Fruit fly (Drosophila melanogaster): Measurements from ENCODE around the gene CG7488.
A peak's percentile ranks its signal among the peaks of the same experiment; 100 is the strongest.

The CG7488 gene

DNA sequence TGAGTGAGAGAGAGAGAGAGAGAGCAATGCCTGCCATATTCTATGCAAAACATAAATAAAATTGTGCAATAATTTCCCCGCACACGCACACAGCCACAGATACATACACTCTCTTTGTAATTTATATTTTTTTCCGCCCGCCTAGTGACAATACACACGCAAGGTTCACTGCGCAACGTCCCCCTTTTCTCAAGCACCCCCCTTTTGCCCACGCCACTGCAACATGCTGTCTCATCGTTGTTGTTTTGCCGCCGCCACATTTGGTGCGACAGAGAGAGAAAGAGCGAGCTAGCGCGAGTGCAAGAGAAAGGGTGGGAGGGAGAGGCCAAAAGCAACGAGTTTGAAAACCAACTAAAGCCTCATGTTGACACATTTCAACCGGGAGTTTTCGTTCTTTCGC, 16.9 kb downstream of the CG7488 start (continued):
- TF ChIP-seq CG10267 (tag; optimal IDR thresholded peaks at IDR 0.05) (no peak), Pdp1 (GFP tag; optimal IDR thresholded peaks at IDR 0.05) (peak; percentile 51 to 79), Optix (GFP tag; IDR thresholded peaks at IDR 0.05) (peak; percentile 71; the same call in 2 of the 3 replicates), Mes4 (GFP tag; optimal IDR thresholded peaks at IDR 0.05) (peak; percentile 50), jing (GFP tag; optimal IDR thresholded peaks at IDR 0.05) (no peak), CG2712 (tag; optimal IDR thresholded peaks at IDR 0.05) (peak; percentile 36), BtbVII (GFP tag; optimal IDR thresholded peaks at IDR 0.05) (peak; percentile 44), dmrt99B (tag; optimal IDR thresholded peaks at IDR 0.05) (no peak), CG12942 (GFP tag; optimal IDR thresholded peaks at IDR 0.05) (peak; percentile 49), MTF-1 (GFP tag; optimal IDR thresholded peaks at IDR 0.05; ENCODE audit: borderline replicate concordance) (peak; percentile 39), CG2116 (GFP tag; optimal IDR thresholded peaks at IDR 0.05) (no peak), CG10543 (GFP tag; optimal IDR thresholded peaks at IDR 0.05) (peak; percentile 61), CG17186 (GFP tag; optimal IDR thresholded peaks at IDR 0.05) (peak; percentile 17), cato (GFP tag; optimal IDR thresholded peaks at IDR 0.05; ENCODE audit: borderline replicate concordance) (no peak), scrt (GFP tag; optimal IDR thresholded peaks at IDR 0.05) (peak; percentile 71), CG4617 (GFP tag; optimal IDR thresholded peaks at IDR 0.05; ENCODE audit: borderline replicate concordance) (no peak), CG17912 (GFP tag; optimal IDR thresholded peaks at IDR 0.05) (no peak), dysf (GFP tag; IDR thresholded peaks at IDR 0.05) (peak; percentile 77), gcm (GFP tag; optimal IDR thresholded peaks at IDR 0.05) (peak; percentile 54), Nf-YC (tag; optimal IDR thresholded peaks at IDR 0.05) (peak; percentile 19), CG10462 (GFP tag; optimal IDR thresholded peaks at IDR 0.05) (no peak), CG9437 (GFP tag; optimal IDR thresholded peaks at IDR 0.05) (peak; percentile 5), Mad (GFP tag; optimal IDR thresholded peaks at IDR 0.05) (peak; percentile 61), CkIIα-i1 (GFP tag; IDR thresholded peaks at IDR 0.05) (no peak), pan (optimal IDR thresholded peaks at IDR 0.05) (no peak), pan (GFP tag; optimal IDR thresholded peaks at IDR 0.05 in 1 of 2, IDR thresholded peaks at IDR 0.05 in 1 of 2) (peak in 1 of 2 experiments; percentile 78), ken (GFP tag; IDR thresholded peaks at IDR 0.05) (peak; percentile 80), cas (GFP tag; IDR thresholded peaks at IDR 0.05) (no peak), fd102C (GFP tag; optimal IDR thresholded peaks at IDR 0.05) (no peak), CG11247 (GFP tag; IDR thresholded peaks at IDR 0.05) (peak; percentile 65), ci (GFP tag; IDR thresholded peaks at IDR 0.05) (peak; percentile 82), Oli (tag; optimal IDR thresholded peaks at IDR 0.05) (peak; percentile 38), gro (GFP tag; optimal IDR thresholded peaks at IDR 0.05) (peak; percentile 61), Dip3 (GFP tag; optimal IDR thresholded peaks at IDR 0.05) (peak; percentile 69), Blimp-1 (GFP tag; optimal IDR thresholded peaks at IDR 0.05) (peak; percentile 1), CG7745 (tag; optimal IDR thresholded peaks at IDR 0.05) (no peak), CG14014 (GFP tag; IDR thresholded peaks at IDR 0.05) (0 out of 2 replicates have a peak, but pooled peaks have one; percentile 41), TFAM (GFP tag; optimal IDR thresholded peaks at IDR 0.05) (no peak), CG7271 (tag; optimal IDR thresholded peaks at IDR 0.05) (no peak), CG2678 (tag; optimal IDR thresholded peaks at IDR 0.05) (peak; percentile 57), CG1832 (GFP tag; optimal IDR thresholded peaks at IDR 0.05) (peak; percentile 96), CG2875 (GFP tag; optimal IDR thresholded peaks at IDR 0.05) (no peak), kni (GFP tag; optimal IDR thresholded peaks at IDR 0.05) (no peak), croc (GFP tag; conservative IDR thresholded peaks at IDR 0.05) (peak; percentile 24; the same call in 2 of the 3 replicates), fu2 (GFP tag; optimal IDR thresholded peaks at IDR 0.05) (peak; percentile 53), esg (GFP tag; conservative IDR thresholded peaks at IDR 0.05) (peak; percentile 51), CG18599 (GFP tag; optimal IDR thresholded peaks at IDR 0.05) (peak; percentile 73), CG17385 (GFP tag; optimal IDR thresholded peaks at IDR 0.05) (peak; percentile 41), CG3995 (GFP tag; optimal IDR thresholded peaks at IDR 0.05) (no peak), pho (GFP tag; optimal IDR thresholded peaks at IDR 0.05) (peak; percentile 70)

Data from whole organism, embryonic.